Worm (Caenorhabditis elegans) whole organism, midembryonic: ENCODE measurements around the gene dhs-25.

Source experiments
- T22C8.4 ChIP-seq: fragments of 200-800 bp; sonication (Bioruptor generic); IDR thresholded peaks from 2 replicates; pipeline ENCODE4 v1.3.6; 2022; ENCODE audit warnings: missing genetic modification characterization, missing compliant biosample characterization
- cog-1 ChIP-seq: sonication (generic microtip); optimal IDR thresholded peaks from 2 replicates; lab custom pipeline; 2016; ENCODE audit warnings: missing genetic modification characterization, missing compliant biosample characterization
- flt-1 ChIP-seq: fragments of 200-800 bp; sonication (Bioruptor generic); IDR thresholded peaks from 2 replicates; pipeline ENCODE4 v1.3.6; 2022; ENCODE audit warnings: missing genetic modification characterization, missing compliant biosample characterization
- klf-2 ChIP-seq: fragments of 200-800 bp; sonication (Bioruptor generic); conservative IDR thresholded peaks from 2 replicates; pipeline ENCODE4 v1.3.6; 2022; ENCODE audit warnings: missing genetic modification reagents, missing genetic modification characterization, missing compliant biosample characterization
- med-1 ChIP-seq: sonication (generic microtip); optimal IDR thresholded peaks from 2 replicates; lab custom pipeline; 2017; ENCODE audit warnings: missing genetic modification characterization, mild to moderate bottlenecking, missing compliant biosample characterization, antibody characterized with exemption, missing genetic modification reagents; ENCODE audit not compliant: insufficient read depth
- ref-1 ChIP-seq: fragments of 200-800 bp; sonication (Bioruptor generic); conservative IDR thresholded peaks from 2 replicates; pipeline ENCODE4 v1.3.6; 2022; ENCODE audit warnings: missing genetic modification reagents, missing genetic modification characterization, missing compliant biosample characterization
- tab-1 ChIP-seq: fragments of 200-800 bp; sonication (Bioruptor generic); IDR thresholded peaks from 2 replicates; pipeline ENCODE4 v1.3.6; 2022; ENCODE audit warnings: missing genetic modification characterization, missing compliant biosample characterization
- ztf-23 ChIP-seq: fragments of 200-800 bp; sonication (Bioruptor generic); IDR thresholded peaks from 2 replicates; pipeline ENCODE4 v1.3.6; 2022; ENCODE audit warnings: missing genetic modification reagents, missing genetic modification characterization, missing compliant biosample characterization
- ztf-29 ChIP-seq: fragments of 200-800 bp; sonication (Bioruptor generic); IDR thresholded peaks from 2 replicates; pipeline ENCODE4 v1.3.6; 2022; ENCODE audit warnings: missing genetic modification reagents, missing genetic modification characterization, missing compliant biosample characterization

The dhs-25 gene

ce11 chrX:1451240-1451639 lies 35.1 kb upstream of the dhs-25 start:
- no peak for TF ChIP-seq klf-2 (GFP tag; lab: Robert Waterston, UW)
- 0 out of 2 replicates have a peak, but pooled peaks have one; percentile 23 for TF ChIP-seq tab-1 (GFP tag; lab: Robert Waterston, UW)

ce11 chrX:1451816-1452602 lies 34.3 kb upstream of the dhs-25 start:
- no peak for TF ChIP-seq ztf-23
- no peak for TF ChIP-seq flt-1
- no peak for TF ChIP-seq cog-1 (tag; lab: Kevin White, UChicago)
- no peak for TF ChIP-seq T22C8.4 (GFP tag; lab: Robert Waterston, UW)
- no peak for TF ChIP-seq ztf-29 (GFP tag; lab: Robert Waterston, UW)
- TF ChIP-seq klf-2 (GFP tag; lab: Robert Waterston, UW) = no peak
- TF ChIP-seq ref-1 (GFP tag; lab: Robert Waterston, UW) = no peak
- no peak for TF ChIP-seq med-1 (GFP tag; lab: Kevin White, UChicago)
- TF ChIP-seq tab-1 (GFP tag; lab: Robert Waterston, UW) = no peak

ce11 chrX:1453770-1454169 lies 32.6 kb upstream of the dhs-25 start, which contains the start of gene cebp-1:
TSS of gene cebp-1 (minus strand) at chrX:1453868.
- TF ChIP-seq flt-1 (no peak), klf-2 (GFP tag; lab: Robert Waterston, UW) (no peak)

ce11 chrX:1454385-1454784 lies 31.9 kb upstream of the dhs-25 start:
- TF ChIP-seq ztf-29 (GFP tag; lab: Robert Waterston, UW) (no peak), flt-1 (peak; percentile 45), ref-1 (GFP tag; lab: Robert Waterston, UW) (no peak), cog-1 (tag; lab: Kevin White, UChicago) (peak; percentile 90), klf-2 (GFP tag; lab: Robert Waterston, UW) (no peak), tab-1 (GFP tag; lab: Robert Waterston, UW) (no peak), ztf-23 (peak; percentile 64; the same call in 1 of the 2 replicates), med-1 (GFP tag; lab: Kevin White, UChicago) (no peak), T22C8.4 (GFP tag; lab: Robert Waterston, UW) (0 out of 2 replicates have a peak, but pooled peaks have one; percentile 10)

- no peak for TF ChIP-seq cog-1 (tag; lab: Kevin White, UChicago)
- TF ChIP-seq flt-1 = no peak
- no peak for TF ChIP-seq med-1 (GFP tag; lab: Kevin White, UChicago)
- TF ChIP-seq ztf-29 (GFP tag; lab: Robert Waterston, UW) = no peak
- TF ChIP-seq ztf-23 = no peak
- no peak for TF ChIP-seq tab-1 (GFP tag; lab: Robert Waterston, UW)
- TF ChIP-seq klf-2 (GFP tag; lab: Robert Waterston, UW) = no peak
- TF ChIP-seq T22C8.4 (GFP tag; lab: Robert Waterston, UW) = no peak
- no peak for TF ChIP-seq ref-1 (GFP tag; lab: Robert Waterston, UW)
Measured at ce11 chrX:1456350-1457080, 29.8 kb upstream of the dhs-25 start.

ce11 chrX:1458793-1459192 lies 27.5 kb upstream of the dhs-25 start, which contains the start of gene D1005.2:
TSS of gene D1005.2 (plus strand) at chrX:1459022.
- TF ChIP-seq med-1 (GFP tag; lab: Kevin White, UChicago) = no peak

ce11 chrX:1459756-1460155 lies 26.6 kb upstream of the dhs-25 start:
- TF ChIP-seq med-1 (GFP tag; lab: Kevin White, UChicago) = no peak
- TF ChIP-seq ztf-29 (GFP tag; lab: Robert Waterston, UW) = no peak
- TF ChIP-seq klf-2 (GFP tag; lab: Robert Waterston, UW) = no peak
- no peak for TF ChIP-seq flt-1
- no peak for TF ChIP-seq ztf-23
- no peak for TF ChIP-seq ref-1 (GFP tag; lab: Robert Waterston, UW)
- no peak for TF ChIP-seq T22C8.4 (GFP tag; lab: Robert Waterston, UW)
- no peak for TF ChIP-seq tab-1 (GFP tag; lab: Robert Waterston, UW)
- no peak for TF ChIP-seq cog-1 (tag; lab: Kevin White, UChicago)

- TF ChIP-seq T22C8.4 (GFP tag; lab: Robert Waterston, UW) (no peak), ztf-29 (GFP tag; lab: Robert Waterston, UW) (no peak), ztf-23 (no peak), med-1 (GFP tag; lab: Kevin White, UChicago) (no peak), tab-1 (GFP tag; lab: Robert Waterston, UW) (no peak), flt-1 (no peak), ref-1 (GFP tag; lab: Robert Waterston, UW) (no peak), klf-2 (GFP tag; lab: Robert Waterston, UW) (no peak), cog-1 (tag; lab: Kevin White, UChicago) (no peak)
Measured at ce11 chrX:1464699-1465098, 21.6 kb upstream of the dhs-25 start, which contains the start of gene D1005.6. TSS of gene D1005.6 (minus strand) at chrX:1464799.

ce11 chrX:1468057-1468456 lies 18.3 kb upstream of the dhs-25 start:
- TF ChIP-seq med-1 (GFP tag; lab: Kevin White, UChicago) = no peak
- TF ChIP-seq cog-1 (tag; lab: Kevin White, UChicago) = no peak
- no peak for TF ChIP-seq tab-1 (GFP tag; lab: Robert Waterston, UW)
- no peak for TF ChIP-seq flt-1
- TF ChIP-seq T22C8.4 (GFP tag; lab: Robert Waterston, UW) = no peak
- TF ChIP-seq ztf-23 = no peak
- TF ChIP-seq klf-2 (GFP tag; lab: Robert Waterston, UW) = no peak
- no peak for TF ChIP-seq ref-1 (GFP tag; lab: Robert Waterston, UW)
- no peak for TF ChIP-seq ztf-29 (GFP tag; lab: Robert Waterston, UW)
